Fruit fly (Drosophila melanogaster) whole organism, embryonic: Measurements from ENCODE around the gene CG13894.

Experiments used
- CG10209 ChIP-seq: fragments of 200-800 bp; sonication (Bioruptor generic); optimal IDR thresholded peaks from 3 replicates; lab custom pipeline; 2017; ENCODE audit warnings: missing biosample characterization, mild to moderate bottlenecking, missing genetic modification characterization, missing genetic modification reagents
- CG11560 ChIP-seq: fragments of 200-800 bp; sonication (Bioruptor generic); IDR thresholded peaks from 3 replicates; pipeline ENCODE4 v1.3.6; 2022; ENCODE audit warnings: missing biosample characterization, missing genetic modification characterization
- CG12104 ChIP-seq: fragments of 200-800 bp; sonication (Bioruptor generic); optimal IDR thresholded peaks from 3 replicates; lab custom pipeline; 2016; ENCODE audit warnings: missing biosample characterization, missing genetic modification characterization
- CG12391 ChIP-seq: fragments of 200-800 bp; sonication (Bioruptor generic); optimal IDR thresholded peaks from 3 replicates; lab custom pipeline; 2018; ENCODE audit warnings: missing biosample characterization, mild to moderate bottlenecking, missing genetic modification characterization, moderate library complexity
- CG13894 ChIP-seq: fragments of 200-800 bp; sonication (Bioruptor generic); optimal IDR thresholded peaks from 3 replicates; lab custom pipeline; 2018; ENCODE audit warnings: missing biosample characterization, mild to moderate bottlenecking, missing genetic modification characterization, moderate library complexity
- CG14050 ChIP-seq: fragments of 200-800 bp; sonication (Bioruptor generic); IDR thresholded peaks from 3 replicates; pipeline ENCODE4 v1.3.6; 2022; ENCODE audit warnings: missing biosample characterization, missing genetic modification characterization
- CG14710 ChIP-seq: fragments of 200-800 bp; sonication (Bioruptor generic); optimal IDR thresholded peaks from 3 replicates; lab custom pipeline; 2019; ENCODE audit warnings: missing biosample characterization, mild to moderate bottlenecking, missing genetic modification characterization, moderate library complexity
- CG1529 ChIP-seq: fragments of 200-800 bp; sonication (Bioruptor generic); optimal IDR thresholded peaks from 3 replicates; lab custom pipeline; 2018; ENCODE audit warnings: missing biosample characterization, missing genetic modification characterization
- CG2120 ChIP-seq: fragments of 200-800 bp; sonication (Bioruptor generic); optimal IDR thresholded peaks from 3 replicates; lab custom pipeline; 2016; ENCODE audit warnings: missing biosample characterization, missing genetic modification characterization
- CG4707 ChIP-seq: fragments of 200-800 bp; sonication (Bioruptor generic); optimal IDR thresholded peaks from 2 replicates; lab custom pipeline; 2018; ENCODE audit warnings: missing biosample characterization, mild to moderate bottlenecking, missing genetic modification characterization, moderate library complexity
- CG6654 ChIP-seq: fragments of 200-800 bp; sonication (Bioruptor generic); optimal IDR thresholded peaks from 2 replicates; lab custom pipeline; 2017; ENCODE audit warnings: missing biosample characterization, mild to moderate bottlenecking, missing genetic modification characterization
- CG6689 ChIP-seq: fragments of 200-800 bp; sonication (Bioruptor generic); IDR thresholded peaks from 2 replicates; pipeline ENCODE4 v1.3.6; 2022; ENCODE audit warnings: missing biosample characterization, missing genetic modification characterization
- CG6791 ChIP-seq: fragments of 200-800 bp; sonication (Bioruptor generic); IDR thresholded peaks from 3 replicates; pipeline ENCODE4 v1.3.6; 2022; ENCODE audit warnings: missing biosample characterization, missing genetic modification characterization; ENCODE audit not compliant: partially characterized antibody
- CG8924 ChIP-seq: fragments of 200-800 bp; optimal IDR thresholded peaks from 3 replicates; lab custom pipeline; 2019; ENCODE audit warnings: missing biosample characterization, mild to moderate bottlenecking, missing genetic modification characterization, moderate library complexity
- CG8944 ChIP-seq: fragments of 200-800 bp; sonication (Bioruptor generic); optimal IDR thresholded peaks from 3 replicates; lab custom pipeline; 2016; ENCODE audit warnings: missing biosample characterization, missing genetic modification characterization
- Chrac-16 ChIP-seq: fragments of 200-800 bp; sonication (Bioruptor generic); optimal IDR thresholded peaks from 3 replicates; lab custom pipeline; 2016; ENCODE audit warnings: missing biosample characterization, missing genetic modification characterization
- Dbx ChIP-seq: fragments of 200-800 bp; sonication (Bioruptor generic); IDR thresholded peaks from 3 replicates; pipeline ENCODE4 v1.3.6; 2022; ENCODE audit warnings: missing biosample characterization, missing genetic modification characterization
- Dfd ChIP-seq, 2 experiments: fragments of >200 bp; optimal IDR thresholded peaks; 2 replicates each; lab custom pipeline; 2017; ENCODE audit warnings: missing biosample characterization in 2 of 2, missing genetic modification characterization in 2 of 2
- ERR ChIP-seq: fragments of 200-800 bp; sonication (Bioruptor generic); optimal IDR thresholded peaks from 2 replicates; lab custom pipeline; 2016; ENCODE audit warnings: missing biosample characterization, missing genetic modification characterization
- Hmr ChIP-seq: fragments of 200-800 bp; sonication (Bioruptor generic); optimal IDR thresholded peaks from 3 replicates; lab custom pipeline; 2017; ENCODE audit warnings: mild to moderate bottlenecking, missing biosample characterization, missing genetic modification reagents, missing genetic modification characterization
- Med ChIP-seq: fragments of 200-800 bp; sonication (Bioruptor generic); peaks from one replicate; lab custom pipeline; 2016; ENCODE audit warnings: missing biosample characterization, missing genetic modification characterization, mild to moderate bottlenecking, inconsistent platforms, moderate library complexity
- NC2α ChIP-seq: fragments of 200-800 bp; sonication (Bioruptor generic); optimal IDR thresholded peaks from 2 replicates; lab custom pipeline; 2016; ENCODE audit warnings: missing biosample characterization, missing genetic modification characterization
- Rfx ChIP-seq: fragments of 200-800 bp; sonication (Bioruptor generic); IDR thresholded peaks from 2 replicates; pipeline ENCODE4 v1.3.6; 2022; ENCODE audit warnings: missing biosample characterization, missing genetic modification characterization
- Sin3A ChIP-seq: fragments of >200 bp; optimal IDR thresholded peaks from 2 replicates; lab custom pipeline; 2018
- Ssrp ChIP-seq: fragments of 200-800 bp; sonication (Bioruptor generic); optimal IDR thresholded peaks from 2 replicates; lab custom pipeline; 2018; ENCODE audit warnings: missing biosample characterization, mild to moderate bottlenecking, missing genetic modification characterization, moderate library complexity
- ac ChIP-seq: fragments of 200-800 bp; sonication (Bioruptor generic); optimal IDR thresholded peaks from 3 replicates; lab custom pipeline; 2017; ENCODE audit warnings: missing biosample characterization, mild to moderate bottlenecking, missing genetic modification characterization
- ap ChIP-seq: fragments of 200-800 bp; sonication (Bioruptor generic); IDR thresholded peaks from 2 replicates; pipeline ENCODE4 v1.3.6; 2022; ENCODE audit warnings: missing biosample characterization, missing genetic modification characterization
- ara ChIP-seq: fragments of 200-800 bp; sonication (Bioruptor generic); IDR thresholded peaks from 2 replicates; pipeline ENCODE4 v1.3.6; 2022; ENCODE audit warnings: missing biosample characterization, missing genetic modification characterization
- ato ChIP-seq: fragments of 200-800 bp; sonication (Bioruptor generic); IDR thresholded peaks from 2 replicates; pipeline ENCODE4 v1.3.6; 2022; ENCODE audit warnings: missing biosample characterization, missing genetic modification characterization; ENCODE audit not compliant: partially characterized antibody
- bcd ChIP-seq: fragments of 200-800 bp; sonication (Bioruptor generic); optimal IDR thresholded peaks from 2 replicates; lab custom pipeline; 2017; ENCODE audit warnings: missing biosample characterization, mild to moderate bottlenecking, missing genetic modification characterization
- cg ChIP-seq: fragments of 200-800 bp; sonication (Bioruptor generic); optimal IDR thresholded peaks from 3 replicates; lab custom pipeline; 2019; ENCODE audit warnings: missing biosample characterization, mild to moderate bottlenecking, missing genetic modification characterization, moderate library complexity
- croc ChIP-seq: fragments of 200-800 bp; sonication (Bioruptor generic); conservative IDR thresholded peaks from 3 replicates; pipeline ENCODE4 v1.3.6; 2022; ENCODE audit warnings: missing biosample characterization, missing genetic modification characterization
- dmrt11E ChIP-seq: fragments of 200-800 bp; sonication (Bioruptor generic); optimal IDR thresholded peaks from 3 replicates; lab custom pipeline; 2018; ENCODE audit warnings: missing biosample characterization, mild to moderate bottlenecking, missing genetic modification characterization, moderate library complexity
- ems ChIP-seq: fragments of 200-800 bp; sonication (Bioruptor generic); optimal IDR thresholded peaks from 3 replicates; lab custom pipeline; 2016; ENCODE audit warnings: missing biosample characterization, missing genetic modification characterization
- en ChIP-seq: fragments of 200-800 bp; sonication (Bioruptor generic); optimal IDR thresholded peaks from 2 replicates; lab custom pipeline; 2016; ENCODE audit warnings: missing biosample characterization, missing genetic modification characterization
- esg ChIP-seq: fragments of 200-800 bp; sonication (Bioruptor generic); conservative IDR thresholded peaks from 2 replicates; pipeline ENCODE4 v1.3.6; 2022; ENCODE audit warnings: missing biosample characterization, missing genetic modification characterization
- gem ChIP-seq: fragments of 200-800 bp; sonication (Bioruptor generic); optimal IDR thresholded peaks from 2 replicates; lab custom pipeline; 2019; ENCODE audit warnings: missing biosample characterization, mild to moderate bottlenecking, missing genetic modification characterization, moderate library complexity
- grn ChIP-seq: fragments of 200-800 bp; sonication (Bioruptor generic); optimal IDR thresholded peaks from 3 replicates; lab custom pipeline; 2017; ENCODE audit warnings: missing biosample characterization, missing genetic modification characterization
- her ChIP-seq: fragments of 200-800 bp; sonication (Bioruptor generic); optimal IDR thresholded peaks from 2 replicates; lab custom pipeline; 2016; ENCODE audit warnings: missing biosample characterization, missing genetic modification characterization
- jumu ChIP-seq: fragments of 200-800 bp; sonication (Bioruptor generic); optimal IDR thresholded peaks from 3 replicates; lab custom pipeline; 2016; ENCODE audit warnings: missing biosample characterization, missing genetic modification characterization
- lov ChIP-seq, 2 experiments: fragments of 200-800 bp in 1 of 2; fragments of >200 bp in 1 of 2; sonication (Bioruptor generic) in 1 of 2; IDR thresholded peaks in 1 of 2; optimal IDR thresholded peaks in 1 of 2; 2 replicates in 1 of 2; 3 replicates in 1 of 2; pipeline versions ENCODE4 v1.3.6 to Lab custom; 2017 to 2022; ENCODE audit warnings: missing biosample characterization in 1 of 2, missing genetic modification characterization in 1 of 2
- nmo ChIP-seq: fragments of 200-800 bp; sonication (Bioruptor generic); optimal IDR thresholded peaks from 2 replicates; lab custom pipeline; 2018; ENCODE audit warnings: missing biosample characterization, mild to moderate bottlenecking, missing genetic modification characterization, moderate library complexity
- odd ChIP-seq: fragments of 200-800 bp; sonication (Bioruptor generic); optimal IDR thresholded peaks from 2 replicates; lab custom pipeline; 2017; ENCODE audit warnings: missing biosample characterization, mild to moderate bottlenecking, missing genetic modification characterization
- pita ChIP-seq: fragments of 200-800 bp; sonication (Bioruptor generic); optimal IDR thresholded peaks from 2 replicates; lab custom pipeline; 2017; ENCODE audit warnings: missing biosample characterization, mild to moderate bottlenecking, missing genetic modification characterization
- pnt ChIP-seq: fragments of 200-800 bp; sonication (Bioruptor generic); optimal IDR thresholded peaks from 3 replicates; lab custom pipeline; 2016; ENCODE audit warnings: missing biosample characterization, missing genetic modification characterization
- pum ChIP-seq: fragments of 200-800 bp; sonication (Bioruptor generic); optimal IDR thresholded peaks from 2 replicates; lab custom pipeline; 2016; ENCODE audit warnings: missing biosample characterization, missing genetic modification characterization
- sc ChIP-seq, 3 experiments: fragments of >200 bp in 2 of 3; fragments of 200-800 bp in 1 of 3; sonication (Bioruptor generic) in 1 of 3; optimal IDR thresholded peaks; 2 replicates in 2 of 3; 3 replicates in 1 of 3; lab custom pipeline; 2017; ENCODE audit warnings: mild to moderate bottlenecking in 1 of 3, missing biosample characterization in 1 of 3, missing genetic modification characterization in 1 of 3, missing genetic modification reagents in 1 of 3
- schlank ChIP-seq: fragments of 200-800 bp; sonication (Bioruptor generic); optimal IDR thresholded peaks from 2 replicates; lab custom pipeline; 2018; ENCODE audit warnings: missing biosample characterization, mild to moderate bottlenecking, missing genetic modification characterization
- sob ChIP-seq: fragments of 200-800 bp; sonication (Bioruptor generic); IDR thresholded peaks from 2 replicates; pipeline ENCODE4 v1.3.6; 2022; ENCODE audit warnings: missing biosample characterization, missing genetic modification characterization
- stwl ChIP-seq: fragments of 200-800 bp; sonication (Bioruptor generic); optimal IDR thresholded peaks from 3 replicates; lab custom pipeline; 2018; ENCODE audit warnings: missing biosample characterization, mild to moderate bottlenecking, missing genetic modification characterization, moderate library complexity
- z ChIP-seq: fragments of 200-800 bp; sonication (Bioruptor generic); IDR thresholded peaks from 3 replicates; pipeline ENCODE4 v1.3.6; 2022; ENCODE audit warnings: missing biosample characterization, missing genetic modification characterization

Gene CG13894

dm6 chr3L:721026-721425, 22.1 kb upstream of the CG13894 start (continued):
- TF ChIP-seq Dfd (GFP tag; optimal IDR thresholded peaks at IDR 0.05; lab: Kevin White, UChicago): no peak
- no peak for TF ChIP-seq her (GFP tag; lab: Kevin White, UChicago)
- TF ChIP-seq nmo: peak; percentile 38
- no peak for TF ChIP-seq Ssrp (tag; lab: Kevin White, UChicago)
- TF ChIP-seq CG14050: no peak
- TF ChIP-seq odd: no peak
- no peak for TF ChIP-seq stwl (tag; lab: Kevin White, UChicago)
- peak; percentile 14 for TF ChIP-seq pum (GFP tag; lab: Kevin White, UChicago)
- no peak for TF ChIP-seq CG2120 (GFP tag; lab: Kevin White, UChicago)
- TF ChIP-seq ems (GFP tag; lab: Kevin White, UChicago): peak; percentile 41
- no peak for TF ChIP-seq z
- peak; percentile 46 for TF ChIP-seq ara (GFP tag; lab: Robert Waterston, UW)
- TF ChIP-seq pita (GFP tag; lab: Kevin White, UChicago): no peak
- TF ChIP-seq CG4707: no peak
- TF ChIP-seq Chrac-16 (GFP tag; lab: Kevin White, UChicago): peak; percentile 6
- TF ChIP-seq jumu (GFP tag; lab: Kevin White, UChicago): peak; percentile 51
- TF ChIP-seq schlank (tag; lab: Kevin White, UChicago): no peak
- no peak for TF ChIP-seq CG12104 (GFP tag; lab: Kevin White, UChicago)
- TF ChIP-seq bcd: no peak
- TF ChIP-seq CG6689: peak; percentile 43
- TF ChIP-seq CG11560 (tag; lab: Robert Waterston, UW): no peak
- no peak for TF ChIP-seq grn
- no peak for TF ChIP-seq CG10209 (GFP tag; lab: Kevin White, UChicago)
- no peak for TF ChIP-seq CG6654 (GFP tag; lab: Kevin White, UChicago)
- peak; percentile 29 for TF ChIP-seq CG14710 (tag; lab: Kevin White, UChicago)
- no peak for TF ChIP-seq Rfx (GFP tag; lab: Robert Waterston, UW)
- no peak for TF ChIP-seq sob
- no peak for TF ChIP-seq Hmr (GFP tag; lab: Kevin White, UChicago)
- no peak for TF ChIP-seq cg (GFP tag; lab: Kevin White, UChicago)
- no peak for TF ChIP-seq CG13894 (tag; lab: Kevin White, UChicago)
- no peak for TF ChIP-seq CG6791 (GFP tag; lab: Robert Waterston, UW)
- TF ChIP-seq dmrt11E (tag; lab: Kevin White, UChicago): peak; percentile 70
- no peak for TF ChIP-seq CG8924 (tag; lab: Kevin White, UChicago)
- no peak for TF ChIP-seq lov (optimal IDR thresholded peaks at IDR 0.05; lab: Kevin White, UChicago)
- TF ChIP-seq lov (GFP tag; IDR thresholded peaks at IDR 0.05; lab: Robert Waterston, UW): no peak
- peak; percentile 53 for TF ChIP-seq Med (GFP tag; lab: Kevin White, UChicago)
- peak; percentile 41; the same call in 1 of the 2 replicates for TF ChIP-seq esg
- no peak for TF ChIP-seq ERR (GFP tag; lab: Kevin White, UChicago)
- TF ChIP-seq Dbx (GFP tag; lab: Robert Waterston, UW): no peak
- no peak for TF ChIP-seq NC2α (GFP tag; lab: Kevin White, UChicago)
- TF ChIP-seq CG8944: no peak
- TF ChIP-seq ap (GFP tag; lab: Robert Waterston, UW): no peak
- peak; percentile 35; the same call in 1 of the 3 replicates for TF ChIP-seq croc (GFP tag; lab: Robert Waterston, UW)
- TF ChIP-seq pnt: peak; percentile 37
- peak; percentile 73 for TF ChIP-seq gem
- TF ChIP-seq ato: no peak
- peak; percentile 40 for TF ChIP-seq en (GFP tag; lab: Kevin White, UChicago)
- peak; percentile 15 for TF ChIP-seq CG12391 (tag; lab: Kevin White, UChicago)
- TF ChIP-seq CG1529 (GFP tag; lab: Kevin White, UChicago): no peak
- no peak for TF ChIP-seq sc (optimal IDR thresholded peaks at IDR 0.05; lab: Kevin White, UChicago)
- no peak for TF ChIP-seq sc (GFP tag; optimal IDR thresholded peaks at IDR 0.05; lab: Kevin White, UChicago)
- no peak for TF ChIP-seq Sin3A (lab: Kevin White, UChicago)
- TF ChIP-seq ac (GFP tag; lab: Kevin White, UChicago): no peak
